Worm (Caenorhabditis elegans): ENCODE measurements around the gene W03A5.2.

The W03A5.2 gene

DNA sequence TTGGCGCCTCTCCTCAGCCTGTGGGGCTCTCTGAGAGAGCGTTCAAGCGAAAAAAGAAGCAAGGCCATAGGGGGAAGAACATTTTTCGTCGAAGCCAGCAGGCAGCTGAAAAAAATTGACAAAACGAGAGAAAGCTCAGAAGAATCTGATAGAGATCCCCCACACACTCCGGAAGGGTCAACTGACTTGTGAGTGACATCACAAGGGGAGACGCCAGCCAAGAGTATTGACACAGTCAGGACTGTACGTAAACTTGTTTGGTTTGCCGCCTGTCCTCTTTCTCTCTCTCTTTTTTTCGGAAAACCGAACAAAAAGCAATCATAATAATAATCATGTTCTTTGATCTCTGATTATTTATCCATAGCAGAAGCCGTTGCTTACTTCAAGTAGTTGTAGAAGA is 33.0 kb upstream of the W03A5.2 start:
- no peak for TF ChIP-seq dmd-9 (GFP tag; IDR thresholded peaks at IDR 0.05)
- TF ChIP-seq snpc-4 (tag; optimal IDR thresholded peaks at IDR 0.05): no peak
- no peak for TF ChIP-seq pha-4 (GFP tag; IDR thresholded peaks at IDR 0.05)
- TF ChIP-seq pha-4 (tag; optimal IDR thresholded peaks at IDR 0.05): peak; percentile 38
- TF ChIP-seq fkh-10 (GFP tag; optimal IDR thresholded peaks at IDR 0.05): peak; percentile 37
- no peak for TF ChIP-seq daf-16 (GFP tag; optimal IDR thresholded peaks at IDR 0.05)
- peak; percentile 65 for TF ChIP-seq daf-16 (tag; optimal IDR thresholded peaks at IDR 0.05)
- no peak for TF ChIP-seq dmd-8 (GFP tag; IDR thresholded peaks at IDR 0.05)
- peak; percentile 25 for TF ChIP-seq nhr-28 (tag; optimal IDR thresholded peaks at IDR 0.05)
- TF ChIP-seq lin-1 (GFP tag; IDR thresholded peaks at IDR 0.05): no peak
- peak; percentile 43 for TF ChIP-seq mep-1 (tag; optimal IDR thresholded peaks at IDR 0.05)
- TF ChIP-seq hlh-30 (tag; optimal IDR thresholded peaks at IDR 0.05; ENCODE audit: insufficient read depth): peak; percentile 84
- TF ChIP-seq unc-62 (GFP tag; optimal IDR thresholded peaks at IDR 0.05 in 1 of 2): peak in 1 of 2 experiments; percentile 52
- no peak for TF ChIP-seq unc-62 (tag; optimal IDR thresholded peaks at IDR 0.05)
- peak; percentile 58 for TF ChIP-seq aha-1 (tag)
- 0 out of 2 replicates have a peak, but pooled peaks have one; percentile 10 for TF ChIP-seq set-16 (GFP tag; IDR thresholded peaks at IDR 0.05)
- peak; percentile 13 for TF ChIP-seq rbr-2 (tag; optimal IDR thresholded peaks at IDR 0.05)
- TF ChIP-seq mxl-3 (GFP tag; optimal IDR thresholded peaks at IDR 0.05): peak; percentile 24
- TF ChIP-seq mdl-1 (tag; optimal IDR thresholded peaks at IDR 0.05): peak in 1 of 2 experiments; percentile 16
- peak; percentile 36 for TF ChIP-seq dve-1 (tag; optimal IDR thresholded peaks at IDR 0.05; ENCODE audit: insufficient read depth)
- TF ChIP-seq duxl-1 (tag; optimal IDR thresholded peaks at IDR 0.05; ENCODE audit: poor library complexity): no peak
- TF ChIP-seq dmd-6 (GFP tag; IDR thresholded peaks at IDR 0.05): 0 out of 2 replicates have a peak, but pooled peaks have one; percentile 13
- TF ChIP-seq pqm-1 (tag; optimal IDR thresholded peaks at IDR 0.05): no peak
- peak; percentile 3 for TF ChIP-seq ces-1 (GFP tag; optimal IDR thresholded peaks at IDR 0.05)
- peak; percentile 66 for TF ChIP-seq hlh-11 (tag; optimal IDR thresholded peaks at IDR 0.05)

DNA sequence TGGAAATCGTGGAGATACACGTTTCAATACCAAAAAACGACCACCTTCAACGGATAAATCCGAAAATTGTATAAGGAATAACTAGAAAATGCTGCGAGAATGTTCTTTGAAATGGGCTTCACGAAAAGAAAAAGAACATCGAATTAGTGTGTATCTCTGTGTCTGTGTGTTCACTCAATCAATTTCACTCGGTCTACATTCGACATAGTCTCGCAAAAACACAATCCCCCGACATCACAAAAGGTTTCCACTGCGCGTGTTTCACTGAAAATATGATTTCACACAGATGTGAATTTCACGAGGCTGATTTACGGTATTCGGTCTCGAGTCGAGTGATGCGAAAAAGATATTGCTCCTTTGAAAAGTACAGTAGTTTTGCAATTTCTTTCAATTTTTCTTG is 32.1 kb upstream of the W03A5.2 start:
- TF ChIP-seq Y48G9A.11 (GFP tag; IDR thresholded peaks at IDR 0.05): no peak
- TF ChIP-seq saeg-2 (GFP tag; IDR thresholded peaks at IDR 0.05): no peak
- TF ChIP-seq hlh-11 (tag; optimal IDR thresholded peaks at IDR 0.05): peak; percentile 3
- no peak for TF ChIP-seq nhr-77 (tag; optimal IDR thresholded peaks at IDR 0.05)
- no peak for TF ChIP-seq jun-1 (tag; optimal IDR thresholded peaks at IDR 0.05)
- TF ChIP-seq hlh-30 (tag; optimal IDR thresholded peaks at IDR 0.05; ENCODE audit: insufficient read depth): peak; percentile 57
- peak; percentile 88 for TF ChIP-seq fkh-10 (GFP tag; optimal IDR thresholded peaks at IDR 0.05)
- TF ChIP-seq ceh-44 (GFP tag; IDR thresholded peaks at IDR 0.05): no peak
- TF ChIP-seq mdl-1 (tag; optimal IDR thresholded peaks at IDR 0.05): no peak
- peak; percentile 34 for TF ChIP-seq nhr-28 (tag; optimal IDR thresholded peaks at IDR 0.05)

ce11 chrIII:5375001-5375532 is 30.8 kb upstream of the W03A5.2 start:
- TF ChIP-seq nhr-237 (tag; optimal IDR thresholded peaks at IDR 0.05) (no peak), zfp-2 (tag; optimal IDR thresholded peaks at IDR 0.05) (no peak), hlh-30 (tag; optimal IDR thresholded peaks at IDR 0.05; ENCODE audit: insufficient read depth) (peak; percentile 10), D1046.2 (GFP tag; IDR thresholded peaks at IDR 0.05) (no peak), Y48G9A.11 (GFP tag; IDR thresholded peaks at IDR 0.05) (0 out of 2 replicates have a peak, but pooled peaks have one; percentile 49), dpl-1 (GFP tag; optimal IDR thresholded peaks at IDR 0.05) (peak; percentile 2), T26A8.4 (GFP tag; IDR thresholded peaks at IDR 0.05) (0 out of 2 replicates have a peak, but pooled peaks have one; percentile 7), nhr-10 (tag; optimal IDR thresholded peaks at IDR 0.05) (no peak), F44E2.7 (GFP tag; IDR thresholded peaks at IDR 0.05) (no peak), R02D3.7 (tag; optimal IDR thresholded peaks at IDR 0.05) (no peak), F49E8.2 (tag; optimal IDR thresholded peaks at IDR 0.05; ENCODE audit: borderline replicate concordance) (no peak), set-16 (GFP tag; IDR thresholded peaks at IDR 0.05) (no peak), zip-11 (GFP tag; IDR thresholded peaks at IDR 0.05) (no peak), tag-97 (GFP tag; IDR thresholded peaks at IDR 0.05) (no peak), daf-16 (GFP tag; optimal IDR thresholded peaks at IDR 0.05) (no peak), daf-16 (tag; optimal IDR thresholded peaks at IDR 0.05) (peak; percentile 57), mxl-2 (GFP tag; conservative IDR thresholded peaks at IDR 0.05) (no peak), mdt-29 (GFP tag; IDR thresholded peaks at IDR 0.05) (no peak), F37D6.2 (tag; optimal IDR thresholded peaks at IDR 0.05) (no peak), daf-19 (GFP tag; conservative IDR thresholded peaks at IDR 0.05) (no peak), ceh-44 (GFP tag; IDR thresholded peaks at IDR 0.05) (no peak), unc-62 (GFP tag; optimal IDR thresholded peaks at IDR 0.05 in 1 of 2) (peak in 1 of 2 experiments; percentile 79), unc-62 (tag; optimal IDR thresholded peaks at IDR 0.05) (no peak), saeg-2 (GFP tag; IDR thresholded peaks at IDR 0.05) (no peak), ceh-62 (tag; optimal IDR thresholded peaks at IDR 0.05) (no peak), zip-2 (tag; optimal IDR thresholded peaks at IDR 0.05) (no peak), mdl-1 (tag; optimal IDR thresholded peaks at IDR 0.05) (no peak)
